Worm (Caenorhabditis elegans) whole organism, L4/young adult: Measurements from ENCODE around the gene T27E9.2.

Experiments
- W03F9.2 ChIP-seq: fragments of 150-350 bp; optimal IDR thresholded peaks from 2 replicates; lab custom pipeline; 2014; ENCODE audit warnings: missing biosample characterization, missing genetic modification characterization
- dao-5 ChIP-seq: sonication (generic microtip); optimal IDR thresholded peaks from 2 replicates; lab custom pipeline; 2016; ENCODE audit warnings: missing genotype, missing genetic modification characterization, moderate library complexity, missing compliant biosample characterization
- him-1 ChIP-seq: sonication (generic microtip); optimal IDR thresholded peaks from 2 replicates; lab custom pipeline; 2016; ENCODE audit warnings: missing genotype, missing genetic modification reagents, missing genetic modification characterization, missing compliant biosample characterization

ce11 chrIII:13501599-13501998 lies 39.2 kb upstream of the T27E9.2 start, which contains the start of gene T28A8.5:
- TF ChIP-seq dao-5 (tag; lab: Kevin White, UChicago) (no peak), W03F9.2 (no peak), him-1 (tag; lab: Kevin White, UChicago) (no peak)
